Worm (Caenorhabditis elegans): ENCODE results near the gene pin-2.

Gene pin-2

DNA sequence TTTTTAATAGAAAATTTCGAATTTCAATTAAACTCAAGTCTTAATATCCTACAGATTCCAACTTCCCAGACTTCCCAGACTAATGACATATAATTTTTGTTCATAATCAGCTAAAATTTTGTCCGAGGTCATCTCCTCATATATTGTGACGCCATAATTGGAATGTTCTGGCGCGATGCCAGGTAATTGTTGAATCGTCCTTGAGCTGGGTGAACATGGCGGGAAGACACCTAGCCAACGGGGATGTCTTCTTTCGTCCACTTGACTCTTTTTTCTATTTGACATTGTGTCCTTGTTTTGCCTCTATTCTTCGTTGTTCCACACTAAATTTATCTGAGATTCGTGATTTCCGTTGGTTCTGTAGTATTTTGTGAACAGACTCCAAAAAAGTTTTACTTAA, 3.2 kb downstream of the pin-2 start:
- TF ChIP-seq dox-1 (GFP tag; IDR thresholded peaks at IDR 0.05) = no peak

DNA sequence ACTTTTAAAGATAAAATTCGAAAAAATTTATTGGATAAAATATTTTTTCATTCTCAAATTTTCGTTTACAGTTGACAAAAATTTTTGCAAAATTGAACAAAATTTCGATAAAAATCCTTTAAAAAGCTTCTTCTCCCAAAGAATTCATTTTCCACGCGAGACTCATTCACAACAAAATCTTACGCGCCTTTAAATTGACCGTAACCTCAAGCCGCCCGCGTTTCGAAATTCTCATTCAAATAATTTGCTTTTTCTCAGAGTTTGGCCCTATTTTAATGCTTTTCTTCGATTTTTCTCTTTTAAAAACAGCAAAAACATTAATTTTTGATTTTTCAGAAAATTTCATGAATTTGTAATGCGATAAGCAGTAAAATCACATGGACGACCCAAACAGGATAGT, 11.9 kb downstream of the pin-2 start, which contains the start of gene F07C6.4:
Gene F07C6.4, plus strand, starts transcription at position 330 of the 400 bp plus-strand sequence.
- TF ChIP-seq xnd-1 (tag; optimal IDR thresholded peaks at IDR 0.05) = peak; percentile 85
- peak; percentile 85 for TF ChIP-seq F33H1.4 (GFP tag; IDR thresholded peaks at IDR 0.05)
- no peak for TF ChIP-seq nhr-179 (tag; optimal IDR thresholded peaks at IDR 0.05)
- peak; percentile 42; the same call in 1 of the 2 replicates for TF ChIP-seq D2030.7 (GFP tag; IDR thresholded peaks at IDR 0.05)
- TF ChIP-seq F52B5.7 (tag; optimal IDR thresholded peaks at IDR 0.05) = no peak
- peak; percentile 34; the same call in 1 of the 2 replicates for TF ChIP-seq dox-1 (GFP tag; IDR thresholded peaks at IDR 0.05)
- no peak for TF ChIP-seq unc-130 (GFP tag; optimal IDR thresholded peaks at IDR 0.05)
- peak; percentile 52 for TF ChIP-seq madf-8 (GFP tag; conservative IDR thresholded peaks at IDR 0.05)
- no peak for TF ChIP-seq dpff-1 (tag; optimal IDR thresholded peaks at IDR 0.05)
- TF ChIP-seq efl-1 (GFP tag; optimal IDR thresholded peaks at IDR 0.05) = peak; percentile 53
- peak; percentile 35 for TF ChIP-seq snpc-1.3 (tag; optimal IDR thresholded peaks at IDR 0.05; ENCODE audit: insufficient read depth)
- peak; percentile 4 for TF ChIP-seq lin-54 (GFP tag; optimal IDR thresholded peaks at IDR 0.05)
- TF ChIP-seq madf-6 (GFP tag; IDR thresholded peaks at IDR 0.05) = peak; percentile 90
- peak; percentile 5 for TF ChIP-seq snpc-3.4 (tag; optimal IDR thresholded peaks at IDR 0.05)
- TF ChIP-seq lsl-1 (GFP tag; optimal IDR thresholded peaks at IDR 0.05) = peak; percentile 88
- TF ChIP-seq snpc-4 (GFP tag; optimal IDR thresholded peaks at IDR 0.05) = no peak
- peak in 1 of 4 experiments; percentile 62 for TF ChIP-seq snpc-4 (tag; optimal IDR thresholded peaks at IDR 0.05)
- 0 out of 2 replicates have a peak, but pooled peaks have one; percentile 10 for TF ChIP-seq attf-6 (GFP tag; IDR thresholded peaks at IDR 0.05)

DNA sequence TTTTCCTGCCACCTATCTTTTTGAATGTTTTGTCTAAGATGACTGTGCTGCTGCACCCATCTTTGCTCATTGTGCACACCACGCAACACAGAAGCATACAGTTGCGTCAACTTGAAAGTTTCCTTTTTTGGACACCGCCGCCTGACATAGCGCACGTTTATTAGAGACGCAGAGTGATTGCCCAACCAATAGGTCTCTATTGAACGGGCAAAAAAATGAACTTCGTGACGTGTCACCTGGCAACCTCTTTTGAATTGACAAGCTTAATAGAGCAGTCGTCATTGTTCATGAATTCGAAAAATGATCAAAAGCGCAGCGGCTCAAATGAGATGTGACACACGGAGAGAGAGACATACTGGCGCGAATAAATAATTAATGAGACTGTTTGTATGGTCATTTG, 17.9 kb downstream of the pin-2 start:
- TF ChIP-seq attf-5 (GFP tag; optimal IDR thresholded peaks at IDR 0.05) = no peak
- no peak for TF ChIP-seq F57C9.4 (tag; optimal IDR thresholded peaks at IDR 0.05)
- TF ChIP-seq hlh-12 (tag; optimal IDR thresholded peaks at IDR 0.05) = no peak
- no peak for TF ChIP-seq Y53G8AR.9 (GFP tag; conservative IDR thresholded peaks at IDR 0.05)
- no peak for TF ChIP-seq mxl-1 (tag; optimal IDR thresholded peaks at IDR 0.05)
- no peak for TF ChIP-seq B0261.1 (tag; optimal IDR thresholded peaks at IDR 0.05)
- no peak for TF ChIP-seq zim-3 (tag; optimal IDR thresholded peaks at IDR 0.05)
- TF ChIP-seq repo-1 (tag; optimal IDR thresholded peaks at IDR 0.05) = no peak
- TF ChIP-seq ccch-3 (GFP tag; optimal IDR thresholded peaks at IDR 0.05) = no peak
- no peak for TF ChIP-seq attf-3 (GFP tag; conservative IDR thresholded peaks at IDR 0.05)
- no peak for TF ChIP-seq bed-2 (GFP tag; IDR thresholded peaks at IDR 0.05)
- TF ChIP-seq chd-7 (tag; optimal IDR thresholded peaks at IDR 0.05) = no peak
- no peak for TF ChIP-seq ztf-26 (tag; optimal IDR thresholded peaks at IDR 0.05)
- no peak for TF ChIP-seq him-1 (tag; optimal IDR thresholded peaks at IDR 0.05)
- TF ChIP-seq snpc-3.4 (tag; optimal IDR thresholded peaks at IDR 0.05) = no peak

DNA sequence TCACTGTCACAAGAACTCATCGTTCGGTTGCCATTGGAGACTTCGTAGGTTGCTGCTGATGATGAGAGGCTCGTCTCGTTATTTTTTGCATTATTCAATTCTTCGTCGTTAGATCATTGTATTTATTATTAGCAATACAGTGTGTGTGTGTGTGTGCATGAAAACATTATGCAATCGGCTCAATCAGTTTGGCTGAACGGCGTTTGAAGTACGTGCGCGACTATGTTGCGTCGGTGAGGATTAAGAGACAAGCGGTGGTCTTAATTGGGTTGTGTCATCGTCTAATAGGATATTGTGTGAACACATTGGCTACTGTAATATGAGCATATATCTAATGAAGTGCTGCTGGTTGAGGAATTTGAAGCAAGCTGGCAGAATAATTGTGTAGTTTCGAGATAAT, 20.2 kb downstream of the pin-2 start:
- no peak for TF ChIP-seq mes-4 (tag; optimal IDR thresholded peaks at IDR 0.05)
- TF ChIP-seq ceh-58 (GFP tag; IDR thresholded peaks at IDR 0.05) = no peak
- TF ChIP-seq athp-1 (tag; optimal IDR thresholded peaks at IDR 0.05) = no peak
- TF ChIP-seq akir-1 (GFP tag; optimal IDR thresholded peaks at IDR 0.05) = no peak
- TF ChIP-seq ztf-25 (GFP tag; IDR thresholded peaks at IDR 0.05) = no peak
- no peak for TF ChIP-seq lin-54 (GFP tag; optimal IDR thresholded peaks at IDR 0.05)
- no peak for TF ChIP-seq atf-7 (tag; optimal IDR thresholded peaks at IDR 0.05)
- TF ChIP-seq sdz-38 (tag; optimal IDR thresholded peaks at IDR 0.05) = no peak
- no peak for TF ChIP-seq F49E8.2 (tag; optimal IDR thresholded peaks at IDR 0.05; ENCODE audit: insufficient read depth)
- TF ChIP-seq mxl-1 (tag; optimal IDR thresholded peaks at IDR 0.05) = no peak
- TF ChIP-seq ceh-100 (GFP tag; IDR thresholded peaks at IDR 0.05) = no peak
